Fruit fly (Drosophila melanogaster): ENCODE data around the gene Mst87F.

Gene Mst87F

DNA sequence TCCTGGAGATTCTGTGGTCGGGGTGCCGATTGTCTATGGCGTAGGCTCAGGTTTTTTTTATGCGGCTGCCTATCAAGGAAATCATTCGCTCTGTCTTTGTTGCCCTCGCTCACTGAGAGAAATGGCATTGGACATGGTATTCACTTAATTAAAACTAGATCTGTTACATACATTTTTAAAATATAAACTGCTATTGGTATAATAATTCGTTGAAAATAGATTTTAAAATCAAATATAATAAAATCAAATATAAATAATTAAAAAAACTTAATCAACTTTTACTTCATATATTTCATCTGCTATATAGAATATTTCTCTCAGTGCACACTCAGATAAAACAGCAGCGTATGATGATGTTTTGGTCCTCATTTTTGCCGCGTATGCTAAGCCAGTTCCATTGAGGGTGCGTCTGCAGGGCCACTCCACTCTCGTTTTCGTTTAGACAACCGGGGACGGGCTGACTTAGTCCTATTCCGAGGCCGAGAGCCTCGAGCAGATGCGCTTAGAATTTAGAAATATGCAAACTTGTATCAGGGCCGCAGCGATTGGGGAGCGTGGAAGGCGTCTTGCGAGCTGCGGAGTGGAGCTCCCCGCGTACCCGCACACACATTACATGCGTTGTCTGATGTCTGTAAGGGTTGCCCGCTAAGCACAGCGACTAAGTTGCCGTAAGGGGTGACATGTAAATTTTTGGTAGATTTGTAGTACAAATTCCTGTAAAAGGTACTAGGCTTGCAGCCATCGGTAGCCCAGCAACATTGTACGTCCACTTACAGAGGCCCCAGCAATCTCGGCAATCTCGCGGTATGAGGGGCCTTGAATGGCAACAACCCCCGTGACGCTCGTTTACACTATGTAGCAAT lies 28.0 kb downstream of the Mst87F start:
- TF ChIP-seq Dif (GFP tag; optimal IDR thresholded peaks at IDR 0.05; ENCODE audit: partially characterized antibody): no peak
- TF ChIP-seq foxo (GFP tag; optimal IDR thresholded peaks at IDR 0.05): peak in 1 of 2 experiments; percentile 12
- TF ChIP-seq psq (GFP tag; optimal IDR thresholded peaks at IDR 0.05): no peak
- peak; percentile 14 for TF ChIP-seq HLH106 (tag; optimal IDR thresholded peaks at IDR 0.05)
- no peak for TF ChIP-seq Myc (optimal IDR thresholded peaks at IDR 0.05)
- TF ChIP-seq brk (GFP tag; optimal IDR thresholded peaks at IDR 0.05): no peak
- TF ChIP-seq lola (GFP tag; optimal IDR thresholded peaks at IDR 0.05): no peak
- no peak for TF ChIP-seq h (GFP tag; optimal IDR thresholded peaks at IDR 0.05)
- no peak for TF ChIP-seq CG9705 (GFP tag; optimal IDR thresholded peaks at IDR 0.05)
- peak; percentile 18 for TF ChIP-seq Sp1 (GFP tag; optimal IDR thresholded peaks at IDR 0.05)

DNA sequence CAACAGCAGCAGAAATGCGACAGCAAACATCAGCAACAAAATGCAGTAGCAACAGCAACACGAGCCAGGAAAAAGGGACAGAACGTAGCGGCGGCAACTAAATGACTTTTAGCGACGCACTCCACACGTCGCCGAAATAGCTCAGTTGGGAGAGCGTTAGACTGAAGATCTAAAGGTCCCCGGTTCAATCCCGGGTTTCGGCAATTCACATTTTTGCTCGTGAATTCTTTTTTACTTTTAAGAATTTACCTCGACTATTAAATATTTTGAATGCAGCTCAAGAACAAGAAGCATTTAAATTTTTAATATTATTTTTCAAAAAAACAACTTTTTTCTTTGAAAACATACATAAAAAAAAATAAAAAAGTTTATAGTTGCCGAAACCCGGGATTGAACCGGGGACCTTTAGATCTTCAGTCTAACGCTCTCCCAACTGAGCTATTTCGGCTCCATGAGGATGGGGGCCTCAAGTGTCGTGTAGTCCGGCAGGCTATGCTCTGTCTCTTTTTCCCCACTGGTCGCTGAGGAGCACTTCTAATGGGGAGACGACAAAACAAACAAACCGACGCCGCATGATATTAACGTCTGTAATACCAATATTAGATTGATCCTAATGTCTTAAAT lies 29.9 kb downstream of the Mst87F start:
- no peak for TF ChIP-seq rgr (GFP tag; optimal IDR thresholded peaks at IDR 0.05)
- TF ChIP-seq Rel (GFP tag; optimal IDR thresholded peaks at IDR 0.05): no peak
- TF ChIP-seq Rel (tag; optimal IDR thresholded peaks at IDR 0.05): peak; percentile 8

DNA sequence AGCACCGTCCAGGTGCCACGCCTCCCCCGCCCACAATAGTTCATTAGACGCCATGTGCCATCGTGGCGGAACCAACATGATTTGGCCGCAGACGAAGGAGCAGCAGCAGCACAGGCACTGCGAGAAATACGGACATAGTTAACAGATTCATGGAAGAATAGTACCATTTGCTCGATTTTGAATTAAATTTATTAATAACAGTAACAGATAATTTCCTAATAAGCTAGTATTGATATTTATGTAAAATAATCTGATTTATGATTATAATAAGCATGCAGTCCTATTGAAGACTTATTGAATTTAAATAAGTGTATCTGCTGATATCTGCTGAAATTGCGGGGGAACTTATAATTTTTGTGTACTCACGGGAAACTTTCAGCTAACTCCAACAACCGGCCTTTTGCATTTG lies 30.5 kb downstream of the Mst87F start:
- TF ChIP-seq usp (GFP tag; optimal IDR thresholded peaks at IDR 0.05): no peak
- TF ChIP-seq Dif (GFP tag; optimal IDR thresholded peaks at IDR 0.05; ENCODE audit: partially characterized antibody): no peak
- no peak for TF ChIP-seq Hr78 (GFP tag; optimal IDR thresholded peaks at IDR 0.05)
- no peak for TF ChIP-seq tai (GFP tag; optimal IDR thresholded peaks at IDR 0.05)
- TF ChIP-seq dmrt93B (GFP tag; optimal IDR thresholded peaks at IDR 0.05): no peak
- TF ChIP-seq Rel (GFP tag; optimal IDR thresholded peaks at IDR 0.05): no peak
- TF ChIP-seq Rel (tag; optimal IDR thresholded peaks at IDR 0.05): no peak
- TF ChIP-seq jim (GFP tag; optimal IDR thresholded peaks at IDR 0.05): no peak
- TF ChIP-seq Mio (GFP tag; optimal IDR thresholded peaks at IDR 0.05): no peak
- TF ChIP-seq dl (GFP tag; optimal IDR thresholded peaks at IDR 0.05; ENCODE audit: insufficient read depth in 1 of 2, partially characterized antibody in 2 of 2): no peak
- no peak for TF ChIP-seq sage (GFP tag; optimal IDR thresholded peaks at IDR 0.05)
- no peak for TF ChIP-seq CrebA (GFP tag; optimal IDR thresholded peaks at IDR 0.05; ENCODE audit: borderline replicate concordance)

DNA sequence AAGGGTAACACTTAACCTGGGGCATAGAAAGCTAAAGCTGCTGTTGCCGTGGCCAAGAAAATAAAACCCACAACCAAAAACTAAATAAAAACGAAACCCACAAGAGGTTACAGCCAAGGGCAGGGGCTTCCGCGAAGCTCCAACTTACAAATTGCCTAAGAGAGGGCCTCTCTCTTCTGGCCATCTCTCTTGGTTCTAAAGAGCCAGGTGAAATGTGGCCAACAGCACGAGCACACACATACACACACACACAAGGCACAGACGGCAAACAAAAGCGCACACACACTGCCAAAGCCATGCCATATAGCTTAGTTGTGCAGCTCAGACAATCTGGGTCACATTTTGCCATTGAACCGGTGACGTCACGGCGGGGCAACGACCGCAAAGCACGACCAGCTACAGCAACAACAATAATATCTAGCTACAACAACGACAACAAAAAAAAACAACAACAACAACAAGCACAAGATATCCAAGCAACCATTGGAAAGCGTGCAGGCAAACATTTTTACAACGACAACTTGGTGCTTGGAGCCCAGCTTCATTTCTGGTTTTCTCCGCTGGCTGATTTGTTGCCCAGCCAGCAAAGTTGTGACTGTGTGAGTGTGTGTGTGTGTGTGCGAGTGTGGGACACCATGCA lies 31.1 kb downstream of the Mst87F start:
- no peak for TF ChIP-seq Hr78 (GFP tag; optimal IDR thresholded peaks at IDR 0.05)
- TF ChIP-seq Vsx2 (GFP tag; optimal IDR thresholded peaks at IDR 0.05; ENCODE audit: partially characterized antibody): no peak
- no peak for TF ChIP-seq Hnf4 (GFP tag; optimal IDR thresholded peaks at IDR 0.05)
- TF ChIP-seq psq (GFP tag; optimal IDR thresholded peaks at IDR 0.05): no peak
- TF ChIP-seq CG32264 (GFP tag; optimal IDR thresholded peaks at IDR 0.05): no peak
- no peak for TF ChIP-seq brk (GFP tag; optimal IDR thresholded peaks at IDR 0.05)
- no peak for TF ChIP-seq h (GFP tag; optimal IDR thresholded peaks at IDR 0.05)
- TF ChIP-seq GATAd (GFP tag; optimal IDR thresholded peaks at IDR 0.05): no peak
- no peak for TF ChIP-seq HLH106 (tag; optimal IDR thresholded peaks at IDR 0.05)
- TF ChIP-seq Rel (GFP tag; optimal IDR thresholded peaks at IDR 0.05): no peak
- TF ChIP-seq Rel (tag; optimal IDR thresholded peaks at IDR 0.05): no peak
- no peak for TF ChIP-seq Sp1 (GFP tag; optimal IDR thresholded peaks at IDR 0.05)
- TF ChIP-seq pan (optimal IDR thresholded peaks at IDR 0.05): no peak
- TF ChIP-seq tai (GFP tag; optimal IDR thresholded peaks at IDR 0.05): no peak
- no peak for TF ChIP-seq Myc (optimal IDR thresholded peaks at IDR 0.05)
- no peak for TF ChIP-seq dsf (GFP tag; optimal IDR thresholded peaks at IDR 0.05; ENCODE audit: borderline replicate concordance)
- TF ChIP-seq lola (GFP tag; optimal IDR thresholded peaks at IDR 0.05): no peak
- no peak for TF ChIP-seq OdsH (GFP tag; optimal IDR thresholded peaks at IDR 0.05)

DNA sequence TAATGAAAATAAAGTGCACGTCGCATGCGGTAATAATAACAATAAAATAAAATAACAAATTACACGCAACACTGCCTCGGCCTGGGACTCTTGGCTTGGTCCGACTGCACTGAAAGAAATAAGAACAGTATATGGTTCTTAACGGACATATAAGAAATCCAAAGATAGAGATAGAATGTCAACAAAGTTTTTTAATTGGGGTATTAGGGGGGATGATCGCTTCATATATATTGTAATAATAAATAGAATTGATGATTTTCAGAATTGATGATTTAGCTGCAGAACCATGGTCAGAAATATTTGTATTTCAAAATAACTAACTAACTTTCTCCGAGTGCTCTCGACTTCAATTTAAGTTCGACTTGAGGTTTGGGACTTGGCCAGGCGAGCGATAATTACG lies 31.7 kb downstream of the Mst87F start:
- TF ChIP-seq fru (GFP tag; optimal IDR thresholded peaks at IDR 0.05) (peak; percentile 66), ey (GFP tag; optimal IDR thresholded peaks at IDR 0.05) (peak; percentile 6), dsf (GFP tag; optimal IDR thresholded peaks at IDR 0.05; ENCODE audit: borderline replicate concordance) (no peak), psq (GFP tag; optimal IDR thresholded peaks at IDR 0.05) (peak; percentile 34), woc (GFP tag; optimal IDR thresholded peaks at IDR 0.05) (no peak), HLH106 (tag; optimal IDR thresholded peaks at IDR 0.05) (peak; percentile 59), dmrt93B (GFP tag; optimal IDR thresholded peaks at IDR 0.05) (peak; percentile 27), br (GFP tag; optimal IDR thresholded peaks at IDR 0.05) (peak; percentile 10), Sp1 (GFP tag; optimal IDR thresholded peaks at IDR 0.05) (peak; percentile 63), Rel (GFP tag; optimal IDR thresholded peaks at IDR 0.05) (no peak), Rel (tag; optimal IDR thresholded peaks at IDR 0.05) (no peak), foxo (GFP tag; optimal IDR thresholded peaks at IDR 0.05) (peak in 1 of 2 experiments; percentile 69), h (GFP tag; optimal IDR thresholded peaks at IDR 0.05) (peak; percentile 52), OdsH (GFP tag; optimal IDR thresholded peaks at IDR 0.05) (peak; percentile 14)
